Fruit fly (Drosophila melanogaster) whole organism, embryonic: Measurements from ENCODE around the gene CG43750.

Experiments used
- Aef1 ChIP-seq: fragments of 200-800 bp; sonication (Bioruptor generic); IDR thresholded peaks from 3 replicates; pipeline ENCODE4 v1.3.6; 2022; ENCODE audit warnings: missing biosample characterization, missing genetic modification characterization
- Bteb2 ChIP-seq: fragments of 200-800 bp; sonication (Bioruptor generic); optimal IDR thresholded peaks from 2 replicates; lab custom pipeline; 2016; ENCODE audit warnings: missing biosample characterization, missing genetic modification characterization
- CG10267 ChIP-seq: fragments of 200-800 bp; sonication (Bioruptor generic); optimal IDR thresholded peaks from 2 replicates; lab custom pipeline; 2018; ENCODE audit warnings: missing biosample characterization, mild to moderate bottlenecking, missing genetic modification characterization, moderate library complexity
- CG10321 ChIP-seq: fragments of 200-800 bp; sonication (Bioruptor generic); IDR thresholded peaks from 2 replicates; pipeline ENCODE4 v1.3.6; 2022; ENCODE audit warnings: missing biosample characterization, missing genetic modification characterization
- CG12236 ChIP-seq: fragments of 200-800 bp; sonication (Bioruptor generic); optimal IDR thresholded peaks from 2 replicates; lab custom pipeline; 2016; ENCODE audit warnings: missing biosample characterization, missing genetic modification characterization
- CG14667 ChIP-seq: fragments of 200-800 bp; sonication (Bioruptor generic); IDR thresholded peaks from 2 replicates; pipeline ENCODE4 v1.3.6; 2022; ENCODE audit warnings: missing biosample characterization, missing genetic modification characterization
- CG1529 ChIP-seq: fragments of 200-800 bp; sonication (Bioruptor generic); optimal IDR thresholded peaks from 3 replicates; lab custom pipeline; 2018; ENCODE audit warnings: missing biosample characterization, missing genetic modification characterization
- CG1603 ChIP-seq: fragments of 200-800 bp; sonication (Bioruptor generic); optimal IDR thresholded peaks from 2 replicates; lab custom pipeline; 2019; ENCODE audit warnings: missing biosample characterization, mild to moderate bottlenecking, missing genetic modification characterization, moderate library complexity
- CG16779 ChIP-seq: fragments of 200-800 bp; sonication (Bioruptor generic); IDR thresholded peaks from 2 replicates; pipeline ENCODE4 v1.3.6; 2022; ENCODE audit warnings: missing biosample characterization, missing genetic modification characterization
- CG17829 ChIP-seq: fragments of 200-800 bp; optimal IDR thresholded peaks from 2 replicates; lab custom pipeline; 2019; ENCODE audit warnings: missing biosample characterization, mild to moderate bottlenecking, missing genetic modification characterization, moderate library complexity
- CG17912 ChIP-seq: fragments of 200-800 bp; sonication (Bioruptor generic); optimal IDR thresholded peaks from 2 replicates; lab custom pipeline; 2018; ENCODE audit warnings: missing biosample characterization, mild to moderate bottlenecking, missing genetic modification characterization
- CG18764 ChIP-seq: fragments of 200-800 bp; sonication (Bioruptor generic); optimal IDR thresholded peaks from 3 replicates; lab custom pipeline; 2016; ENCODE audit warnings: missing biosample characterization, missing genetic modification characterization
- CG31388 ChIP-seq: fragments of 200-800 bp; sonication (Bioruptor generic); optimal IDR thresholded peaks from 2 replicates; lab custom pipeline; 2016; ENCODE audit warnings: missing biosample characterization, missing genetic modification characterization
- CG3407 ChIP-seq: fragments of 200-800 bp; sonication (Bioruptor generic); optimal IDR thresholded peaks from 2 replicates; lab custom pipeline; 2018; ENCODE audit warnings: missing biosample characterization, mild to moderate bottlenecking, missing genetic modification characterization
- CG3995 ChIP-seq: fragments of 200-800 bp; sonication (Bioruptor generic); optimal IDR thresholded peaks from 3 replicates; lab custom pipeline; 2016; ENCODE audit warnings: missing biosample characterization, missing genetic modification characterization
- CG43689 ChIP-seq: fragments of 200-800 bp; sonication (Bioruptor generic); IDR thresholded peaks from 2 replicates; pipeline ENCODE4 v1.3.6; 2022; ENCODE audit warnings: missing biosample characterization, missing genetic modification characterization
- CG6765 ChIP-seq: fragments of 200-800 bp; sonication (Bioruptor generic); optimal IDR thresholded peaks from 3 replicates; lab custom pipeline; 2017; ENCODE audit warnings: missing biosample characterization, mild to moderate bottlenecking, missing genetic modification characterization
- CG6791 ChIP-seq: fragments of 200-800 bp; sonication (Bioruptor generic); IDR thresholded peaks from 3 replicates; pipeline ENCODE4 v1.3.6; 2022; ENCODE audit warnings: missing biosample characterization, missing genetic modification characterization; ENCODE audit not compliant: partially characterized antibody
- CG7987 ChIP-seq: fragments of 200-800 bp; sonication (Bioruptor generic); optimal IDR thresholded peaks from 2 replicates; lab custom pipeline; 2018; ENCODE audit warnings: missing biosample characterization, mild to moderate bottlenecking, missing genetic modification characterization, moderate library complexity
- CG8281 ChIP-seq: fragments of 200-800 bp; sonication (Bioruptor generic); optimal IDR thresholded peaks from 2 replicates; lab custom pipeline; 2018; ENCODE audit warnings: missing biosample characterization, mild to moderate bottlenecking, missing genetic modification characterization, moderate library complexity
- CTCF ChIP-seq: fragments of 200-800 bp; sonication (Bioruptor generic); optimal IDR thresholded peaks from 2 replicates; lab custom pipeline; 2017; ENCODE audit warnings: missing biosample characterization, mild to moderate bottlenecking, missing genetic modification characterization, moderate library complexity
- Dip3 ChIP-seq: fragments of 200-800 bp; sonication (Bioruptor generic); optimal IDR thresholded peaks from 3 replicates; lab custom pipeline; 2016; ENCODE audit warnings: missing biosample characterization, missing genetic modification characterization
- Dref ChIP-seq: fragments of 200-800 bp; sonication (Bioruptor generic); IDR thresholded peaks from 2 replicates; pipeline ENCODE4 v1.3.6; 2022; ENCODE audit warnings: missing biosample characterization, missing genetic modification characterization
- Drgx ChIP-seq: fragments of 200-800 bp; sonication (Bioruptor generic); IDR thresholded peaks from 2 replicates; pipeline ENCODE4 v1.3.6; 2022; ENCODE audit warnings: missing biosample characterization, missing genetic modification characterization
- HHEX ChIP-seq: fragments of 200-800 bp; sonication (Bioruptor generic); optimal IDR thresholded peaks from 3 replicates; lab custom pipeline; 2017; ENCODE audit warnings: missing biosample characterization, mild to moderate bottlenecking, missing genetic modification characterization, missing genetic modification reagents
- Hr51 ChIP-seq, 2 experiments: fragments of 200-800 bp; sonication (Bioruptor generic); optimal IDR thresholded peaks; 2 replicates in 1 of 2; 3 replicates in 1 of 2; lab custom pipeline; 2016 to 2018; ENCODE audit warnings: missing biosample characterization in 2 of 2, missing genetic modification characterization in 2 of 2, mild to moderate bottlenecking in 1 of 2, moderate library complexity in 1 of 2
- NC2β ChIP-seq: fragments of 200-800 bp; sonication (Bioruptor generic); optimal IDR thresholded peaks from 2 replicates; lab custom pipeline; 2016; ENCODE audit warnings: missing biosample characterization, missing genetic modification characterization
- NfI ChIP-seq: fragments of 200-800 bp; sonication (Bioruptor generic); optimal IDR thresholded peaks from 3 replicates; lab custom pipeline; 2018; ENCODE audit warnings: missing biosample characterization, mild to moderate bottlenecking, missing genetic modification characterization, moderate library complexity
- Oaz ChIP-seq: fragments of 200-800 bp; sonication (Bioruptor generic); IDR thresholded peaks from 2 replicates; pipeline ENCODE4 v1.3.6; 2022; ENCODE audit warnings: missing biosample characterization, missing genetic modification characterization
- Ravus ChIP-seq: fragments of 200-800 bp; sonication (Bioruptor generic); IDR thresholded peaks from 2 replicates; pipeline ENCODE4 v1.3.6; 2022; ENCODE audit warnings: missing biosample characterization, missing genetic modification characterization
- amos ChIP-seq: fragments of 200-800 bp; sonication (Bioruptor generic); IDR thresholded peaks from 2 replicates; pipeline ENCODE4 v1.3.6; 2022; ENCODE audit warnings: missing biosample characterization, missing genetic modification characterization; ENCODE audit not compliant: partially characterized antibody
- cad ChIP-seq: fragments of >200 bp; optimal IDR thresholded peaks from 2 replicates; lab custom pipeline; 2017; ENCODE audit warnings: missing biosample characterization, missing genetic modification characterization
- chif ChIP-seq, 2 experiments: fragments of 200-800 bp; sonication (Bioruptor generic); optimal IDR thresholded peaks; 3 replicates each; lab custom pipeline; 2016; ENCODE audit warnings: missing biosample characterization in 2 of 2, missing genetic modification characterization in 2 of 2
- en ChIP-seq: fragments of 200-800 bp; sonication (Bioruptor generic); optimal IDR thresholded peaks from 2 replicates; lab custom pipeline; 2016; ENCODE audit warnings: missing biosample characterization, missing genetic modification characterization
- eve ChIP-seq, 2 experiments: fragments of >200 bp; optimal IDR thresholded peaks; 2 replicates each; lab custom pipeline; 2017; ENCODE audit warnings: missing biosample characterization in 2 of 2, missing genetic modification characterization in 2 of 2
- eyg ChIP-seq: fragments of 200-800 bp; sonication (Bioruptor generic); optimal IDR thresholded peaks from 3 replicates; lab custom pipeline; 2016; ENCODE audit warnings: missing biosample characterization, missing genetic modification characterization
- fd102C ChIP-seq: fragments of 200-800 bp; sonication (Bioruptor generic); optimal IDR thresholded peaks from 2 replicates; lab custom pipeline; 2018; ENCODE audit warnings: missing biosample characterization, mild to moderate bottlenecking, missing genetic modification characterization, moderate library complexity
- fd3F ChIP-seq: fragments of 200-800 bp; sonication (Bioruptor generic); optimal IDR thresholded peaks from 2 replicates; lab custom pipeline; 2018; ENCODE audit warnings: missing biosample characterization, mild to moderate bottlenecking, missing genetic modification characterization, moderate library complexity
- fru ChIP-seq: fragments of >200 bp; optimal IDR thresholded peaks from 2 replicates; lab custom pipeline; 2017
- grau ChIP-seq: fragments of 200-800 bp; optimal IDR thresholded peaks from 3 replicates; lab custom pipeline; 2019; ENCODE audit warnings: missing biosample characterization, mild to moderate bottlenecking, missing genetic modification characterization, moderate library complexity
- h ChIP-seq: fragments of >200 bp; optimal IDR thresholded peaks from 2 replicates; lab custom pipeline; 2017
- her ChIP-seq: fragments of 200-800 bp; sonication (Bioruptor generic); optimal IDR thresholded peaks from 2 replicates; lab custom pipeline; 2016; ENCODE audit warnings: missing biosample characterization, missing genetic modification characterization
- hth ChIP-seq: fragments of >200 bp; optimal IDR thresholded peaks from 2 replicates; lab custom pipeline; 2017; ENCODE audit warnings: inconsistent platforms
- kay ChIP-seq: fragments of 200-800 bp; sonication (Bioruptor generic); optimal IDR thresholded peaks from 2 replicates; lab custom pipeline; 2016; ENCODE audit warnings: missing biosample characterization, missing genetic modification characterization
- peb ChIP-seq: fragments of 200-800 bp; sonication (Bioruptor generic); IDR thresholded peaks from 2 replicates; pipeline ENCODE4 v1.3.6; 2022; ENCODE audit warnings: missing biosample characterization, missing genetic modification characterization
- phol ChIP-seq: fragments of 200-800 bp; sonication (Bioruptor generic); optimal IDR thresholded peaks from 3 replicates; lab custom pipeline; 2018; ENCODE audit warnings: missing biosample characterization, mild to moderate bottlenecking, missing genetic modification characterization, moderate library complexity
- psq ChIP-seq: fragments of 200-800 bp; sonication (Bioruptor generic); optimal IDR thresholded peaks from 2 replicates; lab custom pipeline; 2017; ENCODE audit warnings: missing biosample characterization, missing genetic modification characterization
- so ChIP-seq: fragments of 200-800 bp; sonication (Bioruptor generic); IDR thresholded peaks from 3 replicates; pipeline ENCODE4 v1.3.6; 2022; ENCODE audit warnings: missing biosample characterization, missing genetic modification characterization
- sob ChIP-seq: fragments of 200-800 bp; sonication (Bioruptor generic); IDR thresholded peaks from 2 replicates; pipeline ENCODE4 v1.3.6; 2022; ENCODE audit warnings: missing biosample characterization, missing genetic modification characterization
- trem ChIP-seq: fragments of 200-800 bp; optimal IDR thresholded peaks from 3 replicates; lab custom pipeline; 2019; ENCODE audit warnings: missing biosample characterization, mild to moderate bottlenecking, missing genetic modification characterization, moderate library complexity
- tx ChIP-seq: fragments of 200-800 bp; sonication (Bioruptor generic); optimal IDR thresholded peaks from 2 replicates; lab custom pipeline; 2016; ENCODE audit warnings: missing biosample characterization, missing genetic modification characterization
- unc-4 ChIP-seq: fragments of 200-800 bp; sonication (Bioruptor generic); IDR thresholded peaks from 2 replicates; pipeline ENCODE4 v1.3.6; 2022; ENCODE audit warnings: missing biosample characterization, missing genetic modification characterization; ENCODE audit not compliant: partially characterized antibody
- vfl ChIP-seq: fragments of 200-800 bp; sonication (Bioruptor generic); optimal IDR thresholded peaks from 2 replicates; lab custom pipeline; 2016; ENCODE audit warnings: missing biosample characterization, missing genetic modification characterization
- yki ChIP-seq: fragments of >200 bp; optimal IDR thresholded peaks from 3 replicates; lab custom pipeline; 2018

The CG43750 gene

dm6 chr2L:2420490-2420889 lies 30.0 kb upstream of the CG43750 start, which contains the start of gene CG9886 (continued):
- TF ChIP-seq CG17829 (peak; percentile 79), cad (no peak), CG6791 (GFP tag; lab: Robert Waterston, UW) (no peak), fru (no peak), CG31388 (GFP tag; lab: Kevin White, UChicago) (no peak), eyg (GFP tag; lab: Kevin White, UChicago) (no peak), CG16779 (GFP tag; lab: Robert Waterston, UW) (no peak), CG10321 (GFP tag; lab: Robert Waterston, UW) (no peak), Bteb2 (peak; percentile 34), CG1603 (tag; lab: Kevin White, UChicago) (peak; percentile 38), peb (GFP tag; lab: Robert Waterston, UW) (no peak), CG14667 (GFP tag; lab: Robert Waterston, UW) (no peak; the same call in 1 of the 2 replicates), psq (GFP tag; lab: Kevin White, UChicago) (no peak), Dref (no peak), CTCF (peak; percentile 59), Ravus (GFP tag; lab: Robert Waterston, UW) (no peak), unc-4 (GFP tag; lab: Robert Waterston, UW) (no peak), her (GFP tag; lab: Kevin White, UChicago) (no peak), CG12236 (no peak), CG43689 (no peak), hth (lab: Kevin White, UChicago) (no peak), Aef1 (GFP tag; lab: Robert Waterston, UW) (no peak), HHEX (GFP tag; lab: Kevin White, UChicago) (peak; percentile 41), CG10267 (tag; lab: Kevin White, UChicago) (peak; percentile 73), trem (tag; lab: Kevin White, UChicago) (peak; percentile 82), Drgx (GFP tag; lab: Robert Waterston, UW) (no peak), en (no peak), CG8281 (no peak), CG7987 (peak; percentile 22), tx (no peak), phol (tag; lab: Kevin White, UChicago) (peak; percentile 83), grau (tag; lab: Kevin White, UChicago) (peak; percentile 74), CG3407 (GFP tag; lab: Kevin White, UChicago) (peak; percentile 7), NfI (peak; percentile 62), so (no peak), Hr51 (GFP tag; optimal IDR thresholded peaks at IDR 0.05; lab: Kevin White, UChicago) (peak; percentile 3 to 78), sob (GFP tag; lab: Robert Waterston, UW) (peak; percentile 49), kay (GFP tag; lab: Kevin White, UChicago) (peak; percentile 42), Dip3 (GFP tag; lab: Kevin White, UChicago) (peak; percentile 25), amos (GFP tag; lab: Robert Waterston, UW) (no peak), CG1529 (GFP tag; lab: Kevin White, UChicago) (peak; percentile 18), yki (lab: Kevin White, UChicago) (no peak), NC2β (no peak), chif (GFP tag; optimal IDR thresholded peaks at IDR 0.05; lab: Kevin White, UChicago) (peak in 1 of 2 experiments; percentile 38), fd102C (GFP tag; lab: Kevin White, UChicago) (no peak), h (lab: Kevin White, UChicago) (no peak), vfl (GFP tag; lab: Kevin White, UChicago) (peak; percentile 5), Oaz (no peak), CG3995 (GFP tag; lab: Kevin White, UChicago) (no peak), CG6765 (GFP tag; lab: Kevin White, UChicago) (peak; percentile 41), CG17912 (no peak), fd3F (peak; percentile 35), CG18764 (GFP tag; lab: Kevin White, UChicago) (peak; percentile 18), eve (GFP tag; optimal IDR thresholded peaks at IDR 0.05; lab: Kevin White, UChicago) (no peak)
